Worm (Caenorhabditis elegans) whole organism, late embryonic: ENCODE data around the gene hsp-60.

ENCODE experiments used
- C08G9.2 ChIP-seq: sonication (generic microtip); optimal IDR thresholded peaks from 2 replicates; lab custom pipeline; 2016; ENCODE audit warnings: mild to moderate bottlenecking, missing genetic modification characterization, moderate library complexity, missing compliant biosample characterization
- C38D4.7 ChIP-seq: fragments of 200-800 bp; sonication (Bioruptor generic); optimal IDR thresholded peaks from 2 replicates; lab custom pipeline; 2018; ENCODE audit warnings: mild to moderate bottlenecking, missing genetic modification characterization, moderate library complexity, missing compliant biosample characterization
- F13H6.1 ChIP-seq: sonication (generic microtip); optimal IDR thresholded peaks from 2 replicates; lab custom pipeline; 2016; ENCODE audit warnings: missing genetic modification characterization, missing compliant biosample characterization
- K02D7.2 ChIP-seq: sonication (generic microtip); optimal IDR thresholded peaks from 2 replicates; lab custom pipeline; 2017; ENCODE audit warnings: mild to moderate bottlenecking, missing genetic modification characterization, missing compliant biosample characterization
- T23F11.4 ChIP-seq: fragments of 200-800 bp; sonication (Bioruptor generic); optimal IDR thresholded peaks from 2 replicates; lab custom pipeline; 2018; ENCODE audit warnings: mild to moderate bottlenecking, missing genetic modification characterization, missing compliant biosample characterization
- Y22D7AL.16 ChIP-seq: sonication (generic microtip); optimal IDR thresholded peaks from 2 replicates; lab custom pipeline; 2016; ENCODE audit warnings: missing genetic modification characterization, missing compliant biosample characterization
- ahr-1 ChIP-seq: sonication (generic microtip); optimal IDR thresholded peaks from 2 replicates; lab custom pipeline; 2016; ENCODE audit warnings: missing genetic modification characterization, missing compliant biosample characterization
- ceh-19 ChIP-seq: fragments of 200-800 bp; sonication (Bioruptor generic); optimal IDR thresholded peaks from 2 replicates; lab custom pipeline; 2018; ENCODE audit warnings: mild to moderate bottlenecking, missing genetic modification characterization, missing compliant biosample characterization
- ceh-22 ChIP-seq: sonication (generic microtip); optimal IDR thresholded peaks from 2 replicates; lab custom pipeline; 2017; ENCODE audit warnings: missing biosample characterization, missing genetic modification characterization
- ceh-31 ChIP-seq: sonication (generic microtip); optimal IDR thresholded peaks from 2 replicates; lab custom pipeline; 2016; ENCODE audit warnings: missing genetic modification characterization, missing compliant biosample characterization
- ceh-34 ChIP-seq: sonication (generic microtip); optimal IDR thresholded peaks from 2 replicates; lab custom pipeline; 2016; ENCODE audit warnings: mild to moderate bottlenecking, missing genetic modification characterization, missing compliant biosample characterization
- ceh-48 ChIP-seq: sonication (generic microtip); optimal IDR thresholded peaks from 2 replicates; lab custom pipeline; 2016; ENCODE audit warnings: missing genetic modification characterization, inconsistent platforms, missing compliant biosample characterization
- ceh-6 ChIP-seq: fragments of 200-800 bp; sonication (Bioruptor generic); optimal IDR thresholded peaks from 2 replicates; lab custom pipeline; 2018; ENCODE audit warnings: mild to moderate bottlenecking, missing genetic modification characterization, missing compliant biosample characterization
- elt-2 ChIP-seq: sonication (generic microtip); optimal IDR thresholded peaks from 2 replicates; lab custom pipeline; 2016; ENCODE audit warnings: missing genetic modification reagents, missing genetic modification characterization, missing compliant biosample characterization
- eyg-1 ChIP-seq: sonication (generic microtip); optimal IDR thresholded peaks from 2 replicates; lab custom pipeline; 2016; ENCODE audit warnings: missing genotype, missing genetic modification characterization, missing compliant biosample characterization
- fax-1 ChIP-seq: sonication (generic microtip); optimal IDR thresholded peaks from 2 replicates; lab custom pipeline; 2016; ENCODE audit warnings: missing genotype, missing genetic modification characterization, missing compliant biosample characterization
- hlh-13 ChIP-seq: fragments of 200-800 bp; sonication (Bioruptor generic); optimal IDR thresholded peaks from 2 replicates; lab custom pipeline; 2018; ENCODE audit warnings: mild to moderate bottlenecking, missing genetic modification characterization, missing compliant biosample characterization
- hlh-6 ChIP-seq: sonication (generic microtip); optimal IDR thresholded peaks from 2 replicates; lab custom pipeline; 2016; ENCODE audit warnings: missing genotype, missing genetic modification characterization, missing compliant biosample characterization
- hlh-8 ChIP-seq: sonication (generic microtip); optimal IDR thresholded peaks from 2 replicates; lab custom pipeline; 2016; ENCODE audit warnings: missing genotype, missing genetic modification characterization, missing compliant biosample characterization
- lim-6 ChIP-seq: sonication (generic microtip); optimal IDR thresholded peaks from 2 replicates; lab custom pipeline; 2016; ENCODE audit warnings: missing genetic modification characterization, missing compliant biosample characterization
- mec-3 ChIP-seq: sonication (generic microtip); optimal IDR thresholded peaks from 2 replicates; lab custom pipeline; 2016; ENCODE audit warnings: borderline replicate concordance, missing genetic modification characterization, missing compliant biosample characterization
- nfya-1 ChIP-seq: sonication (generic microtip); optimal IDR thresholded peaks from 2 replicates; lab custom pipeline; 2017; ENCODE audit warnings: missing genetic modification characterization, mild to moderate bottlenecking, missing compliant biosample characterization, antibody characterized with exemption, moderate library complexity
- nhr-11 ChIP-seq: fragments of 150-350 bp; optimal IDR thresholded peaks from 2 replicates; lab custom pipeline; 2014; ENCODE audit warnings: missing biosample characterization, missing genetic modification characterization
- odd-2 ChIP-seq: sonication (generic microtip); optimal IDR thresholded peaks from 2 replicates; lab custom pipeline; 2017; ENCODE audit warnings: antibody characterized with exemption, mild to moderate bottlenecking, missing genetic modification characterization, missing compliant biosample characterization
- pat-9 ChIP-seq: fragments of 200-800 bp; sonication (Bioruptor generic); optimal IDR thresholded peaks from 2 replicates; lab custom pipeline; 2018; ENCODE audit warnings: mild to moderate bottlenecking, missing genetic modification characterization, moderate library complexity, missing compliant biosample characterization
- pha-2 ChIP-seq: sonication (generic microtip); optimal IDR thresholded peaks from 2 replicates; lab custom pipeline; 2017; ENCODE audit warnings: mild to moderate bottlenecking, missing genetic modification characterization, missing compliant biosample characterization
- pha-4 ChIP-seq: fragments of 150-350 bp; optimal IDR thresholded peaks from 2 replicates; lab custom pipeline; 2018; ENCODE audit warnings: missing biosample characterization, missing genetic modification reagents, missing genetic modification characterization
- sox-2 ChIP-seq: fragments of 200-800 bp; sonication (Bioruptor generic); IDR thresholded peaks from 2 replicates; pipeline ENCODE4 v1.3.6; 2022; ENCODE audit warnings: missing genetic modification reagents, missing genetic modification characterization, missing compliant biosample characterization
- tbx-2 ChIP-seq: sonication (generic microtip); optimal IDR thresholded peaks from 2 replicates; lab custom pipeline; 2016; ENCODE audit warnings: missing genetic modification characterization, missing compliant biosample characterization
- unc-3 ChIP-seq, 2 experiments: fragments of 200-800 bp in 1 of 2; sonication (Bioruptor generic) in 1 of 2; sonication (generic microtip) in 1 of 2; conservative IDR thresholded peaks in 1 of 2; optimal IDR thresholded peaks in 1 of 2; 2 replicates each; pipeline versions ENCODE4 v1.3.6 to Lab custom; 2016 to 2022; ENCODE audit warnings: missing compliant biosample characterization in 2 of 2, missing genetic modification characterization in 2 of 2, missing genetic modification reagents in 1 of 2
- unc-42 ChIP-seq: sonication (generic microtip); optimal IDR thresholded peaks from 2 replicates; lab custom pipeline; 2016; ENCODE audit warnings: missing genotype, missing genetic modification characterization, missing compliant biosample characterization
- unc-55 ChIP-seq: sonication (generic microtip); optimal IDR thresholded peaks from 2 replicates; lab custom pipeline; 2017; ENCODE audit warnings: missing biosample characterization, missing genetic modification reagents, missing genetic modification characterization
- unc-86 ChIP-seq: sonication (generic microtip); optimal IDR thresholded peaks from 2 replicates; lab custom pipeline; 2016; ENCODE audit warnings: missing genetic modification characterization, missing compliant biosample characterization
- ztf-16 ChIP-seq: sonication (generic microtip); optimal IDR thresholded peaks from 2 replicates; lab custom pipeline; 2017; ENCODE audit warnings: missing genetic modification characterization, missing compliant biosample characterization

Gene hsp-60

ce11 chrIII:1591681-1592080 is 27.9 kb upstream of the hsp-60 start:
- TF ChIP-seq tbx-2 (no peak), pha-4 (no peak), ceh-22 (tag; lab: Kevin White, UChicago) (no peak), T23F11.4 (GFP tag; lab: Kevin White, UChicago) (no peak), eyg-1 (tag; lab: Kevin White, UChicago) (no peak), ceh-31 (tag; lab: Kevin White, UChicago) (peak; percentile 55), ceh-34 (tag; lab: Kevin White, UChicago) (peak; percentile 23), lim-6 (tag; lab: Kevin White, UChicago) (no peak), hlh-13 (GFP tag; lab: Kevin White, UChicago) (no peak), unc-42 (peak; percentile 55), pat-9 (tag; lab: Kevin White, UChicago) (no peak), hlh-6 (tag; lab: Kevin White, UChicago) (no peak), nfya-1 (tag; lab: Kevin White, UChicago) (peak; percentile 65), unc-55 (GFP tag; lab: Kevin White, UChicago) (peak; percentile 20), unc-3 (GFP tag; conservative IDR thresholded peaks at IDR 0.05; lab: Robert Waterston, UW) (no peak), unc-3 (tag; optimal IDR thresholded peaks at IDR 0.05; lab: Kevin White, UChicago) (no peak), F13H6.1 (tag; lab: Kevin White, UChicago) (no peak), ceh-19 (GFP tag; lab: Kevin White, UChicago) (peak; percentile 5), ztf-16 (tag; lab: Kevin White, UChicago) (no peak), mec-3 (tag; lab: Kevin White, UChicago) (no peak), C38D4.7 (no peak), C08G9.2 (tag; lab: Kevin White, UChicago) (no peak), ceh-6 (GFP tag; lab: Kevin White, UChicago) (no peak)

ce11 chrIII:1598927-1599326 is 20.6 kb upstream of the hsp-60 start:
- no peak for TF ChIP-seq ceh-34 (tag; lab: Kevin White, UChicago)
- TF ChIP-seq tbx-2 = no peak
- no peak for TF ChIP-seq odd-2 (tag; lab: Kevin White, UChicago)
- TF ChIP-seq ztf-16 (tag; lab: Kevin White, UChicago) = no peak
- TF ChIP-seq ceh-22 (tag; lab: Kevin White, UChicago) = no peak
- TF ChIP-seq F13H6.1 (tag; lab: Kevin White, UChicago) = no peak
- TF ChIP-seq ceh-48 (tag; lab: Kevin White, UChicago) = no peak
- TF ChIP-seq nhr-11 (tag; lab: Kevin White, UChicago) = no peak
- TF ChIP-seq K02D7.2 (tag; lab: Kevin White, UChicago) = no peak
- no peak for TF ChIP-seq hlh-8 (tag; lab: Kevin White, UChicago)
- TF ChIP-seq pha-2 = no peak
- no peak for TF ChIP-seq unc-86
- TF ChIP-seq ceh-19 (GFP tag; lab: Kevin White, UChicago) = no peak
- TF ChIP-seq hlh-13 (GFP tag; lab: Kevin White, UChicago) = no peak
- no peak for TF ChIP-seq sox-2 (GFP tag; lab: Robert Waterston, UW)

- peak; percentile 10 for TF ChIP-seq pat-9 (tag; lab: Kevin White, UChicago)
- peak; percentile 4 for TF ChIP-seq elt-2 (tag; lab: Kevin White, UChicago)
- no peak for TF ChIP-seq fax-1 (tag; lab: Kevin White, UChicago)
- TF ChIP-seq pha-2 = peak; percentile 31
- no peak for TF ChIP-seq ahr-1
- peak; percentile 5 for TF ChIP-seq Y22D7AL.16
- no peak for TF ChIP-seq odd-2 (tag; lab: Kevin White, UChicago)
- TF ChIP-seq C08G9.2 (tag; lab: Kevin White, UChicago) = peak; percentile 23
- peak; percentile 16 for TF ChIP-seq tbx-2
These were observed 18.8 kb upstream of the hsp-60 start, which contains the start of gene sms-3 for ce11 chrIII:1600670-1601194. TSS of gene sms-3 (minus strand) at chrIII:1601144.
